Fruit fly (Drosophila melanogaster) whole organism, prepupa: ENCODE data around the gene Fit2.

Experiments
- Blimp-1 ChIP-seq: fragments of 200-800 bp; sonication (Bioruptor generic); optimal IDR thresholded peaks from 3 replicates; lab custom pipeline; 2017; ENCODE audit warnings: missing biosample characterization, missing genetic modification characterization, mild to moderate bottlenecking, moderate library complexity, missing genetic modification reagents
- CG10631 ChIP-seq: fragments of 200-800 bp; sonication (Bioruptor generic); optimal IDR thresholded peaks from 2 replicates; lab custom pipeline; 2016; ENCODE audit warnings: missing biosample characterization, missing genetic modification characterization
- CG10669 ChIP-seq: fragments of 200-800 bp; sonication (Bioruptor generic); optimal IDR thresholded peaks from 3 replicates; lab custom pipeline; 2018; ENCODE audit warnings: missing biosample characterization, mild to moderate bottlenecking, missing genetic modification characterization, moderate library complexity
- CG3032 ChIP-seq: fragments of 200-800 bp; optimal IDR thresholded peaks from 2 replicates; lab custom pipeline; 2019; ENCODE audit warnings: missing biosample characterization, mild to moderate bottlenecking, missing genetic modification characterization, moderate library complexity
- CG34406 ChIP-seq: fragments of 200-800 bp; sonication (Bioruptor generic); optimal IDR thresholded peaks from 3 replicates; lab custom pipeline; 2016; ENCODE audit warnings: missing biosample characterization, missing genetic modification characterization
- CG3919 ChIP-seq: fragments of 200-800 bp; sonication (Bioruptor generic); optimal IDR thresholded peaks from 3 replicates; lab custom pipeline; 2016; ENCODE audit warnings: missing biosample characterization, missing genetic modification characterization
- CG4318 ChIP-seq: fragments of 200-800 bp; sonication (Bioruptor generic); optimal IDR thresholded peaks from 3 replicates; lab custom pipeline; 2017; ENCODE audit warnings: missing biosample characterization, mild to moderate bottlenecking, missing genetic modification characterization
- CG6276 ChIP-seq: fragments of 200-800 bp; sonication (Bioruptor generic); optimal IDR thresholded peaks from 2 replicates; lab custom pipeline; 2017; ENCODE audit warnings: missing biosample characterization, mild to moderate bottlenecking, missing genetic modification characterization
- CG6808 ChIP-seq: fragments of 200-800 bp; sonication (Bioruptor generic); optimal IDR thresholded peaks from 3 replicates; lab custom pipeline; 2017; ENCODE audit warnings: missing biosample characterization, missing genetic modification characterization, mild to moderate bottlenecking, moderate library complexity, missing genetic modification reagents
- CG6854 ChIP-seq: fragments of 200-800 bp; sonication (Bioruptor generic); optimal IDR thresholded peaks from 2 replicates; lab custom pipeline; 2017; ENCODE audit warnings: missing biosample characterization, mild to moderate bottlenecking, missing genetic modification characterization
- CG7368 ChIP-seq: fragments of 200-800 bp; sonication (Bioruptor generic); optimal IDR thresholded peaks from 3 replicates; lab custom pipeline; 2016; ENCODE audit warnings: missing biosample characterization, missing genetic modification characterization
- CG8119 ChIP-seq: fragments of 200-800 bp; sonication (Bioruptor generic); IDR thresholded peaks from 3 replicates; pipeline ENCODE4 v1.3.6; 2022; ENCODE audit warnings: missing biosample characterization, missing genetic modification characterization
- CG8632 ChIP-seq: fragments of 200-800 bp; sonication (Bioruptor generic); optimal IDR thresholded peaks from 3 replicates; lab custom pipeline; 2016; ENCODE audit warnings: missing biosample characterization, missing genetic modification characterization
- CG9139 ChIP-seq: fragments of 200-800 bp; sonication (Bioruptor generic); optimal IDR thresholded peaks from 3 replicates; lab custom pipeline; 2017; ENCODE audit warnings: missing biosample characterization, mild to moderate bottlenecking, missing genetic modification characterization
- Eip78C ChIP-seq: fragments of 200-800 bp; sonication (Bioruptor generic); peaks from one replicate; lab custom pipeline; 2016; ENCODE audit warnings: missing biosample characterization, missing genetic modification characterization
- Eip93F ChIP-seq: fragments of 200-800 bp; sonication (Bioruptor generic); optimal IDR thresholded peaks from 2 replicates; lab custom pipeline; 2016; ENCODE audit warnings: missing biosample characterization, mild to moderate bottlenecking, missing genetic modification characterization
- Lpt ChIP-seq: fragments of 200-800 bp; sonication (Bioruptor generic); optimal IDR thresholded peaks from 3 replicates; lab custom pipeline; 2016; ENCODE audit warnings: missing biosample characterization, missing genetic modification characterization
- Met ChIP-seq: fragments of 200-800 bp; sonication (Bioruptor generic); optimal IDR thresholded peaks from 3 replicates; lab custom pipeline; 2016; ENCODE audit warnings: missing biosample characterization, missing genetic modification characterization
- OdsH ChIP-seq: fragments of 200-800 bp; sonication (Bioruptor generic); optimal IDR thresholded peaks from 3 replicates; lab custom pipeline; 2016; ENCODE audit warnings: missing biosample characterization, missing genetic modification characterization
- Sox14 ChIP-seq: fragments of 200-800 bp; sonication (Bioruptor generic); optimal IDR thresholded peaks from 3 replicates; lab custom pipeline; 2016; ENCODE audit warnings: missing biosample characterization, missing genetic modification characterization
- cyc ChIP-seq: fragments of 200-800 bp; sonication (Bioruptor generic); optimal IDR thresholded peaks from 3 replicates; lab custom pipeline; 2016; ENCODE audit warnings: missing biosample characterization, missing genetic modification characterization
- dsx ChIP-seq: fragments of 200-800 bp; optimal IDR thresholded peaks from 3 replicates; lab custom pipeline; 2019; ENCODE audit warnings: missing biosample characterization, mild to moderate bottlenecking, missing genetic modification characterization, moderate library complexity; ENCODE audit not compliant: poor library complexity, severe bottlenecking
- eg ChIP-seq: fragments of 200-800 bp; sonication (Bioruptor generic); IDR thresholded peaks from 3 replicates; pipeline ENCODE4 v1.3.6; 2022; ENCODE audit warnings: missing biosample characterization, missing genetic modification characterization
- esn ChIP-seq: fragments of 200-800 bp; sonication (Bioruptor generic); optimal IDR thresholded peaks from 2 replicates; lab custom pipeline; 2016; ENCODE audit warnings: missing biosample characterization, mild to moderate bottlenecking, missing genetic modification characterization, moderate library complexity
- fd59A ChIP-seq: fragments of 200-800 bp; sonication (Bioruptor generic); optimal IDR thresholded peaks from 2 replicates; lab custom pipeline; 2017; ENCODE audit warnings: missing biosample characterization, mild to moderate bottlenecking, missing genetic modification characterization, missing genetic modification reagents
- fkh ChIP-seq: fragments of 200-800 bp; sonication (Bioruptor generic); optimal IDR thresholded peaks from 3 replicates; lab custom pipeline; 2017; ENCODE audit warnings: missing biosample characterization, mild to moderate bottlenecking, missing genetic modification characterization, moderate library complexity
- net ChIP-seq: fragments of 200-800 bp; sonication (Bioruptor generic); optimal IDR thresholded peaks from 3 replicates; lab custom pipeline; 2016; ENCODE audit warnings: missing biosample characterization, missing genetic modification characterization
- pdm3 ChIP-seq: fragments of 200-800 bp; sonication (Bioruptor generic); optimal IDR thresholded peaks from 3 replicates; lab custom pipeline; 2016; ENCODE audit warnings: missing biosample characterization, missing genetic modification characterization
- spab ChIP-seq: fragments of 200-800 bp; sonication (Bioruptor generic); optimal IDR thresholded peaks from 2 replicates; lab custom pipeline; 2017; ENCODE audit warnings: missing biosample characterization, mild to moderate bottlenecking, missing genetic modification characterization, missing genetic modification reagents
- ss ChIP-seq, 2 experiments: fragments of 200-800 bp; sonication (Bioruptor generic); optimal IDR thresholded peaks; 2 replicates in 1 of 2; 3 replicates in 1 of 2; lab custom pipeline; 2017 to 2018; ENCODE audit warnings: mild to moderate bottlenecking in 2 of 2, missing biosample characterization in 2 of 2, missing genetic modification characterization in 2 of 2, moderate library complexity in 1 of 2
- svp ChIP-seq: fragments of 200-800 bp; sonication (Bioruptor generic); peaks from one replicate; lab custom pipeline; 2016; ENCODE audit warnings: missing biosample characterization, missing genetic modification characterization
- topi ChIP-seq: fragments of 200-800 bp; sonication (Bioruptor generic); optimal IDR thresholded peaks from 3 replicates; lab custom pipeline; 2016; ENCODE audit warnings: missing biosample characterization, missing genetic modification characterization
- vri ChIP-seq: fragments of 200-800 bp; sonication (Bioruptor generic); optimal IDR thresholded peaks from 3 replicates; lab custom pipeline; 2016; ENCODE audit warnings: missing biosample characterization, mild to moderate bottlenecking, missing genetic modification characterization

Gene Fit2

DNA sequence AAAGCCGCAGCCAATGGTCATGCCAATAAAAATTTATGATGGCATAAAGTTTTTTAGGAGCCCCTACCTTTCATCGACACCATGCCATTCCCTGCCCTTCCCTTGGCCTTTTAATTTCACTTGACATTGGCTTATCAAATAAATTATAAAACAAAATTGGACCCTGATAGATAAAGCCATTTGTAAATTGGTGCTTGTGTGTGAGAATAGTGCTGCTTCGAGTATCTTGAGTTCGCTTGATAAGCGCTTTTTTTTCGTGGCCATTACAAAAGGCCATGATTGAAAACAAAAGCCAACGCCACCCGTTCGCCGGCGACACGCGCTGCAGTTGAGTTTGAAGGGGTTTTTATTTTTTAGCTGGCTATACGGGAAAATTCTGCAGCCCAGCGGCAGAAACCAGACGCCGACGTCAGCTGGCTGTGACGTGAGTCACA, 25.8 kb downstream of the Fit2 start:
- TF ChIP-seq Blimp-1 (GFP tag; lab: Kevin White, UChicago) (no peak), Met (no peak), vri (GFP tag; lab: Kevin White, UChicago) (peak; percentile 67)
- TF ChIP-seq, all 60 proteins: peak for 1

DNA sequence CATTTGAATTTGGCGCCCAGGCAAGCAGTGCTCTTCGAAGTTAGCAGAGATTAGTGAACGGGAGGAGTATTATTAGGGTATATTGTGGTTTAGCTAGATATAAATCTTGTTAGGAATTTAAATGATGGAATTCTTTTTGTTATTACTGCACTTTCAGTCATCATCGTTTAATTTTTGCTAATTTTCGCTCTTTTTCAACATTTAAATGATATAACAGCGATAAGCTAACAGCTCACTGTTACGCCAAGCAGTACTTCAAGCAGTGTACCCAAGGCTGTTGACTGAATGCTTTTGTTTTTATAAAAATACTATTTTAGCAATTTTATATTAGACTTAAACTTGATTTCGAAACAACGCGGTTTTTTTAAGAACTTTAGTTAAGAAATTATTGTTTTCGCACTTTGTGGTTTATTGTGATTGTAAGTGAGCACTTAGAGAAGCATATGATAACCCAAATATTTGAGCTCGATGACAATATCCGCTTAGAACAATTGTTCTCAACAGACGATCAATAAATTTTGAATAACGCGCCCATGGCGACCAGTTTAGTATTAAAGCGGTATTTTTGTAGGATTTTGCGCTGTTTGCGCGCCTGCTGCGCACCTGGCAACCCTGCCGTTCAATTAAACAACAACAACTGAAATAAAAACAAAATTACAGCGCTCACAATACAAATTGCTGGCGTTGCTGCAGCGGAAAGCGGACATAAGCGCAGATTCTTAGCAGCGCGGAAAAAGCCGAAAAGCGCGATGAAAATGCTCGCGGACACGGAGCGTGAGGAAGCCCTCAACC, 26.7 kb downstream of the Fit2 start:
- TF ChIP-seq CG6854 (GFP tag; lab: Kevin White, UChicago) (peak; percentile 32), pdm3 (GFP tag; lab: Kevin White, UChicago) (no peak), fkh (GFP tag; lab: Kevin White, UChicago) (peak; percentile 3), CG3919 (GFP tag; lab: Kevin White, UChicago) (peak; percentile 4), CG8632 (GFP tag; lab: Kevin White, UChicago) (no peak), Sox14 (GFP tag; lab: Kevin White, UChicago) (peak; percentile 14), CG10631 (no peak), CG3032 (tag; lab: Kevin White, UChicago) (no peak), cyc (peak; percentile 4), Eip78C (peak; percentile 19)

DNA sequence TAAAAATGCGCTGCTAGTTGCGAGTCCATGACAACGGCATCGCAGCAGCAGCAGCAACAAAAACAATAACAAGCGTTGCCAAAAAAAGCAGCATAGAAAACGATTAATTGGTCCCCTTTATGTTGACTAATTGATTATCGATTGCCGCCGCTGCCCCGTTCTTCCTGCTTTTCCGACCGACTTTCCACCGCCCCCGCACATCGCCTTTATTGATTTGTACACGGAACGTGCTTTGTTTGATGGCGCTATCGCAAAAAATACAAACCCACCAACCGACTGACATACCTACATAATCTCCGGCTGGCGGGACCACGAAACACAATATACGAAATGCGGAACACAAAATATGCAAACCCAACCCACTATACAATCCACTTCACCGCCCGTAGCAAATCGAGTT, 27.3 kb downstream of the Fit2 start:
- TF ChIP-seq esn, result no peak
- no peak for TF ChIP-seq Eip78C
- no peak for TF ChIP-seq net (GFP tag; lab: Kevin White, UChicago)
- no peak for TF ChIP-seq CG4318
- TF ChIP-seq Lpt (GFP tag; lab: Kevin White, UChicago), result no peak
- TF ChIP-seq CG10669 (GFP tag; lab: Kevin White, UChicago), result no peak
- no peak for TF ChIP-seq CG34406 (GFP tag; lab: Kevin White, UChicago)
- no peak for TF ChIP-seq svp (GFP tag; lab: Kevin White, UChicago)
- TF ChIP-seq Sox14 (GFP tag; lab: Kevin White, UChicago), result no peak

DNA sequence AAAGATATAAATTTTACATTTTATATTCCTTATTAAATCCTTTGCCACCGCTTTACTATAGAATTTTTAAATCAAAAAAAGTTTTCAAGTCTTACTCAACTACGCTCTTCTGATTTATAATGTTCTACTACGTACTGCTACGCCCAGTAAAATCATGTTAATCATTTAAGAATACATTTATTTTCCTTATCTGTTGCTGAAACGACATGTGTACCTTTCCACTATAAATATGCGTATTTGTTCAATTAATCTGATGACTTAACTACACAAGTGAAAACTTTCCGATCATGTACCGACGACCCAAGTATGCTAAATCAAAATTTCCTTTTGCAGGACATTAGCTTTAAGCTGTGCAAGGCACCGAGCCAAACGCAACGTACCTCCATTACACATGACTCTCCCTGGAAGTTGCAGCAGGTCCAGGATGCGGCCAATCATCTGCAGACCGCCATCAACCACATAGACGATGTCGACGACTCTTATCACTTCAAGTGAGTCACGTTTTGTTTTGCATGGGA, 28.3 kb downstream of the Fit2 start:
- peak; percentile 27 for TF ChIP-seq CG9139 (GFP tag; lab: Kevin White, UChicago)
- TF ChIP-seq topi, result no peak
- peak; percentile 5 for TF ChIP-seq CG8632 (GFP tag; lab: Kevin White, UChicago)
- TF ChIP-seq Eip93F, result no peak
- TF ChIP-seq spab (GFP tag; lab: Kevin White, UChicago), result peak; percentile 17
- TF ChIP-seq ss (GFP tag; optimal IDR thresholded peaks at IDR 0.05; lab: Kevin White, UChicago), result peak in 1 of 2 experiments; percentile 45
- no peak for TF ChIP-seq CG6854 (GFP tag; lab: Kevin White, UChicago)
- TF ChIP-seq CG10669 (GFP tag; lab: Kevin White, UChicago), result peak; percentile 38
- peak; percentile 5 for TF ChIP-seq CG6808 (GFP tag; lab: Kevin White, UChicago)
- peak; percentile 69 for TF ChIP-seq Eip78C

DNA sequence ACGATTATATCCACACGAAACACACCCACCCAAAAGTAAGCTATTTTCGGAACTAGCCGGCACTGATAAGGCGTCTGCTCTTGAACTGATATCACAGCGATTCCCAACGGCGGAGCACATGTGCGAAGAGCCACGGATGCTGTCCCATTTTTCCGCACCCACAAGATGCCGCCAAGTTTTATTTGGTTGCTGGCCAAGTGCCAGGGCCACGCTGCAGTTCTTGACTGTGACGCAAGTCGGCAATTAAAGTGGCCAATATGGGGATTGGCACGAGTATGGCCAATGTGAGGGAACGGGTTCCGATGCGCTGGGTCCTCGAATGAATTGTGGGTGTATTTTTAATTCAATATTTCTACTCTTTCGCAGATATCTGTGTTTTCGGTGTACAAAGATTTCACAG, 29.8 kb downstream of the Fit2 start:
- TF ChIP-seq Eip78C, result peak; percentile 33
- TF ChIP-seq CG10669 (GFP tag; lab: Kevin White, UChicago), result no peak

DNA sequence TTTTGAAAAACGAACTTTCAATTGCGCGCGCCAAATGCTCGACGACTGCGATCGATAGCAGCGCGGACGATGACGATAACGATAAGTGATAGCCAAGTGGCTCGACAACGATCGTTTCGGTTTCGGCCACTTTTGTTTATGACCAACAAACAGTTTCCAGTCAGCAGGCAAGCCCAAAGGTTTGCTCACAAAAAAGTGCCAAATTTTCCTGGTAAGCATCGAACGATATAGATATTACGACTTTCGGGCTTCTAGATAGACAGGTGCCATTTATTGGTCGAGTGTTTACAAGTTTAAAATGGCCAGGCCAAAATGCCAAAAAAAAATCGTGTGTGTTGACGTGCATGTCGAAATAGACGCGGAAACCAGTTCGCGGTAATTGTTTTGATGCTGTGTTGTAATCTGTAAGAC, 31.3 kb downstream of the Fit2 start, which contains the start of gene CG7724:
CG7724 (plus strand) TSS at position 147 of the 411 bp plus-strand sequence.
- TF ChIP-seq topi (no peak), fkh (GFP tag; lab: Kevin White, UChicago) (no peak), CG34406 (GFP tag; lab: Kevin White, UChicago) (no peak), esn (no peak), fd59A (no peak), CG3032 (tag; lab: Kevin White, UChicago) (no peak), CG6276 (no peak), OdsH (GFP tag; lab: Kevin White, UChicago) (no peak), CG10631 (no peak), CG9139 (GFP tag; lab: Kevin White, UChicago) (no peak), eg (GFP tag; lab: Robert Waterston, UW) (no peak), CG7368 (no peak), Eip78C (peak; percentile 70), Blimp-1 (GFP tag; lab: Kevin White, UChicago) (no peak), vri (GFP tag; lab: Kevin White, UChicago) (peak; percentile 26), dsx (GFP tag; lab: Kevin White, UChicago) (peak; percentile 19), ss (GFP tag; optimal IDR thresholded peaks at IDR 0.05; lab: Kevin White, UChicago) (peak in 1 of 2 experiments; percentile 3), CG4318 (no peak), CG6854 (GFP tag; lab: Kevin White, UChicago) (no peak), CG8119 (no peak)
